Fruit fly (Drosophila melanogaster): ENCODE measurements around the gene CheB93a.

Gene CheB93a

dm6 chr3R:21373403-21374326 is 33.6 kb upstream of the CheB93a start (continued):
- TF ChIP-seq otp (GFP tag; IDR thresholded peaks at IDR 0.05) (peak; percentile 76), sim (GFP tag; IDR thresholded peaks at IDR 0.05) (no peak), repo (GFP tag; optimal IDR thresholded peaks at IDR 0.05) (no peak), slbo (GFP tag; IDR thresholded peaks at IDR 0.05) (peak; percentile 46; the same call in 1 of the 2 replicates), B-H2 (GFP tag; optimal IDR thresholded peaks at IDR 0.05) (peak; percentile 79), chif (GFP tag; optimal IDR thresholded peaks at IDR 0.05) (no peak), CG8478 (optimal IDR thresholded peaks at IDR 0.05) (no peak), Awh (GFP tag; IDR thresholded peaks at IDR 0.05) (no peak), tio (GFP tag; optimal IDR thresholded peaks at IDR 0.05) (no peak), bsh (GFP tag; optimal IDR thresholded peaks at IDR 0.05) (no peak), pfk (GFP tag; optimal IDR thresholded peaks at IDR 0.05) (peak; percentile 67), cg (GFP tag; optimal IDR thresholded peaks at IDR 0.05) (no peak), ash1 (GFP tag; optimal IDR thresholded peaks at IDR 0.05) (no peak), pb (GFP tag; optimal IDR thresholded peaks at IDR 0.05) (no peak), sd (tag; optimal IDR thresholded peaks at IDR 0.05) (no peak), sqz (GFP tag; optimal IDR thresholded peaks at IDR 0.05) (peak; percentile 85), gcm (GFP tag; optimal IDR thresholded peaks at IDR 0.05) (no peak), tin (GFP tag; optimal IDR thresholded peaks at IDR 0.05) (peak; percentile 69), mld (GFP tag; IDR thresholded peaks at IDR 0.05; ENCODE audit: partially characterized antibody) (no peak), Nf-YC (tag; optimal IDR thresholded peaks at IDR 0.05) (peak; percentile 40), gce (GFP tag; IDR thresholded peaks at IDR 0.05) (no peak), gsb-n (tag; optimal IDR thresholded peaks at IDR 0.05) (peak; percentile 0), tx (GFP tag; optimal IDR thresholded peaks at IDR 0.05) (no peak), hb (GFP tag; IDR thresholded peaks at IDR 0.05; ENCODE audit: partially characterized antibody) (no peak), CG10543 (GFP tag; optimal IDR thresholded peaks at IDR 0.05) (peak; percentile 79), H15 (GFP tag; IDR thresholded peaks at IDR 0.05) (no peak), ftz-f1 (GFP tag; optimal IDR thresholded peaks at IDR 0.05) (peak; percentile 13), CG14860 (GFP tag; IDR thresholded peaks at IDR 0.05; ENCODE audit: partially characterized antibody) (no peak), wek (GFP tag; optimal IDR thresholded peaks at IDR 0.05) (no peak), nom (GFP tag; optimal IDR thresholded peaks at IDR 0.05) (no peak), CG2116 (GFP tag; optimal IDR thresholded peaks at IDR 0.05) (peak; percentile 68), pho (GFP tag; optimal IDR thresholded peaks at IDR 0.05) (no peak), CG17359 (tag; optimal IDR thresholded peaks at IDR 0.05) (peak; percentile 23), Chrac-16 (GFP tag; optimal IDR thresholded peaks at IDR 0.05) (no peak), Hsf (GFP tag; optimal IDR thresholded peaks at IDR 0.05) (no peak), btn (GFP tag; optimal IDR thresholded peaks at IDR 0.05) (no peak), CG1832 (GFP tag; optimal IDR thresholded peaks at IDR 0.05) (no peak), CG10565 (GFP tag; optimal IDR thresholded peaks at IDR 0.05) (no peak), al (GFP tag; IDR thresholded peaks at IDR 0.05) (0 out of 2 replicates have a peak, but pooled peaks have one; percentile 8), ind (GFP tag; optimal IDR thresholded peaks at IDR 0.05) (no peak), CG9437 (GFP tag; optimal IDR thresholded peaks at IDR 0.05) (no peak), org-1 (GFP tag; optimal IDR thresholded peaks at IDR 0.05) (no peak), ro (GFP tag; IDR thresholded peaks at IDR 0.05) (no peak), nerfin-1 (tag; optimal IDR thresholded peaks at IDR 0.05) (peak; percentile 56), CG6683 (GFP tag; optimal IDR thresholded peaks at IDR 0.05) (no peak), Hand (GFP tag; optimal IDR thresholded peaks at IDR 0.05) (no peak), Trl (optimal IDR thresholded peaks at IDR 0.05) (no peak), Trl (GFP tag; optimal IDR thresholded peaks at IDR 0.05) (no peak), Vsx1 (GFP tag; optimal IDR thresholded peaks at IDR 0.05) (no peak)
